Worm (Caenorhabditis elegans): ENCODE results near the gene nhr-78.

The nhr-78 gene

DNA sequence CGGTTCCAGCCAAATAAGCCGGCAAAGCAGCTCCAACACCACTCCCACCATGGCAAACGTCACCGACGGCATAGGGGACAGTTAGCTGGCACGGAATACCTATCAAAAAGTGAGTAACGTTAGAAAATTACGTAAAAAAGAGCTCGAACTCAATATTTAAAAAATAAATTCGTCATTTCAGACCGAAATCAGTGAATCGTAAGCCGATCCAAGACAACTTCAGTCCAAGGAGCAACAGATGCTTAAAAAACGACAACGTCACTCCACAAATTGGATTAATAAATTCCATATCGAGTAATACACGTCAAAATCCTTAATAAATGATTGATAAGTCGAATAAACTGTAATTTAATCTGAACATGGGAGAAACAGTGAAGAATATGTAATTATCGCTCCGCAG is 28.6 kb upstream of the nhr-78 start:
- TF ChIP-seq B0310.2 (tag; optimal IDR thresholded peaks at IDR 0.05) (no peak), flt-1 (GFP tag; IDR thresholded peaks at IDR 0.05) (no peak), pes-1 (GFP tag; IDR thresholded peaks at IDR 0.05) (no peak), F13C5.2 (tag; optimal IDR thresholded peaks at IDR 0.05) (no peak), ceh-36 (tag; optimal IDR thresholded peaks at IDR 0.05) (no peak), tra-4 (tag; optimal IDR thresholded peaks at IDR 0.05) (no peak), hmg-4 (GFP tag; optimal IDR thresholded peaks at IDR 0.05) (no peak), tbx-37 (GFP tag; conservative IDR thresholded peaks at IDR 0.05) (no peak), ama-1 (optimal IDR thresholded peaks at IDR 0.05) (no peak), scrt-1 (GFP tag; IDR thresholded peaks at IDR 0.05) (no peak), sea-1 (GFP tag; conservative IDR thresholded peaks at IDR 0.05) (no peak), tbx-11 (GFP tag; IDR thresholded peaks at IDR 0.05) (no peak), aly-1 (tag; optimal IDR thresholded peaks at IDR 0.05) (no peak), hnd-1 (tag; optimal IDR thresholded peaks at IDR 0.05) (no peak), ceh-13 (GFP tag; optimal IDR thresholded peaks at IDR 0.05) (no peak), ets-7 (tag; optimal IDR thresholded peaks at IDR 0.05) (no peak), hmbx-1 (tag; optimal IDR thresholded peaks at IDR 0.05) (no peak)

ce11 chrIV:4301202-4301601 is 23.5 kb upstream of the nhr-78 start, which contains the start of gene lgc-22:
Gene lgc-22 (plus strand): TSS chrIV:4301306.
- no peak for TF ChIP-seq hnd-1 (tag; optimal IDR thresholded peaks at IDR 0.05)
- no peak for TF ChIP-seq B0310.2 (tag; optimal IDR thresholded peaks at IDR 0.05)
- TF ChIP-seq sea-1 (GFP tag; conservative IDR thresholded peaks at IDR 0.05) = no peak
- no peak for TF ChIP-seq ama-1 (optimal IDR thresholded peaks at IDR 0.05)
- TF ChIP-seq scrt-1 (GFP tag; IDR thresholded peaks at IDR 0.05) = no peak
- no peak for TF ChIP-seq pes-1 (GFP tag; IDR thresholded peaks at IDR 0.05)
- no peak for TF ChIP-seq tbx-11 (GFP tag; IDR thresholded peaks at IDR 0.05)
- no peak for TF ChIP-seq ceh-36 (tag; optimal IDR thresholded peaks at IDR 0.05)
- TF ChIP-seq aly-1 (tag; optimal IDR thresholded peaks at IDR 0.05) = no peak
- no peak for TF ChIP-seq tra-4 (tag; optimal IDR thresholded peaks at IDR 0.05)
- no peak for TF ChIP-seq flt-1 (GFP tag; IDR thresholded peaks at IDR 0.05)
- no peak for TF ChIP-seq ets-7 (tag; optimal IDR thresholded peaks at IDR 0.05)
- no peak for TF ChIP-seq tbx-37 (GFP tag; conservative IDR thresholded peaks at IDR 0.05)
- no peak for TF ChIP-seq F13C5.2 (tag; optimal IDR thresholded peaks at IDR 0.05)
- no peak for TF ChIP-seq hmg-4 (GFP tag; optimal IDR thresholded peaks at IDR 0.05)
- TF ChIP-seq ceh-13 (GFP tag; optimal IDR thresholded peaks at IDR 0.05) = no peak
- TF ChIP-seq hmbx-1 (tag; optimal IDR thresholded peaks at IDR 0.05) = no peak

ce11 chrIV:4299994-4300393 is 22.3 kb upstream of the nhr-78 start:
- TF ChIP-seq ama-1 (optimal IDR thresholded peaks at IDR 0.05) (no peak), ets-7 (tag; optimal IDR thresholded peaks at IDR 0.05) (no peak), tra-4 (tag; optimal IDR thresholded peaks at IDR 0.05) (no peak), tbx-37 (GFP tag; conservative IDR thresholded peaks at IDR 0.05) (no peak)

DNA sequence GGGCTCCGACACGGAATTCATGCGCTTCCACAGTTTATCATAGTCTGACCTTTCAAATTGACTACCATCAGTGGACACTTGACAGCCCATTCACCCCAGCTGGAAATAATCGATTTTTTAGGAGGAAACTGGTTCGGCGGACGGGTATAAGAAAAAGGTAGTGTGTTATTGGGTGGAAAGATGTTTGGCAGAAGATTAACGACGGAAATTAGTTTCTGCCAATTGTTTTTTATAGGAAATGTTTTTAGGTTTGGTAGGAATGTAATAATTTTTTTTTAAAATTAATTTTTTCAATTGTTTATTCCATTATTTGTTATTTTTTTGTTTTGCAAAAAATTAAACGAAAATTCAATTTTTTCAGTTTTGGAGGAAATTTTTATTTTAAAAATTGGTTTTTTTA is 21.3 kb upstream of the nhr-78 start, which contains the start of gene F15E6.9:
Gene F15E6.9, minus strand, starts transcription at position 101 of the 400 bp plus-strand sequence.
- no peak for TF ChIP-seq ceh-36 (tag; optimal IDR thresholded peaks at IDR 0.05)
- TF ChIP-seq ceh-13 (GFP tag; optimal IDR thresholded peaks at IDR 0.05) = no peak
- no peak for TF ChIP-seq flt-1 (GFP tag; IDR thresholded peaks at IDR 0.05)
- TF ChIP-seq hnd-1 (tag; optimal IDR thresholded peaks at IDR 0.05) = no peak
- TF ChIP-seq tbx-37 (GFP tag; conservative IDR thresholded peaks at IDR 0.05) = no peak
- no peak for TF ChIP-seq ets-7 (tag; optimal IDR thresholded peaks at IDR 0.05)
- no peak for TF ChIP-seq aly-1 (tag; optimal IDR thresholded peaks at IDR 0.05)
- TF ChIP-seq ama-1 (optimal IDR thresholded peaks at IDR 0.05) = no peak
- no peak for TF ChIP-seq tbx-11 (GFP tag; IDR thresholded peaks at IDR 0.05)
- no peak for TF ChIP-seq hmbx-1 (tag; optimal IDR thresholded peaks at IDR 0.05)
- no peak for TF ChIP-seq sea-1 (GFP tag; conservative IDR thresholded peaks at IDR 0.05)
- no peak for TF ChIP-seq scrt-1 (GFP tag; IDR thresholded peaks at IDR 0.05)
- no peak for TF ChIP-seq hmg-4 (GFP tag; optimal IDR thresholded peaks at IDR 0.05)
- TF ChIP-seq tra-4 (tag; optimal IDR thresholded peaks at IDR 0.05) = no peak

DNA sequence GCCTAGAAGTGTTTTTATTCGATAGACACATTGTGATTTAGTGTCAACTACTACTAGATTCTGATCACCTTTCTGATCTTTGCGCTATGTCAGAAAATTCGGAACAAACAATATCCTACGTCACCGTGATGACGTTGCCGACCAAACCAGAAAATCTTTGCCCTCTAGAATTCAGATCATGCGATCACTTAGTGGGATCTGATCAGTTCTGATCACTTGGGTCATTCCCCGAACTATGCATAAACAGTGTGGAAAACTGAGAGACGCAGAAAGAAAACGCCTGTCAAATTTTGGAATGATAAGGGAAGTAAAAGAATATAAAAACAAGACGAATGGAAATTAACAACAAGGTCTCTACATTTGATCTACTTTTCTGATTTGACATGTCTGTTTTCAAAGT is 16.9 kb upstream of the nhr-78 start, which contains the start of gene F15E6.3:
Gene F15E6.3, plus strand, starts transcription at position 344 of the 400 bp plus-strand sequence.
- TF ChIP-seq ceh-36 (tag; optimal IDR thresholded peaks at IDR 0.05) = no peak
- TF ChIP-seq hmbx-1 (tag; optimal IDR thresholded peaks at IDR 0.05) = no peak
- no peak for TF ChIP-seq B0310.2 (tag; optimal IDR thresholded peaks at IDR 0.05)
- no peak for TF ChIP-seq aly-1 (tag; optimal IDR thresholded peaks at IDR 0.05)
- no peak for TF ChIP-seq hmg-4 (GFP tag; optimal IDR thresholded peaks at IDR 0.05)
- no peak for TF ChIP-seq tra-4 (tag; optimal IDR thresholded peaks at IDR 0.05)
- TF ChIP-seq tbx-11 (GFP tag; IDR thresholded peaks at IDR 0.05) = no peak
- TF ChIP-seq F13C5.2 (tag; optimal IDR thresholded peaks at IDR 0.05) = no peak
- no peak for TF ChIP-seq sea-1 (GFP tag; conservative IDR thresholded peaks at IDR 0.05)
- no peak for TF ChIP-seq scrt-1 (GFP tag; IDR thresholded peaks at IDR 0.05)
- TF ChIP-seq tbx-37 (GFP tag; conservative IDR thresholded peaks at IDR 0.05) = no peak
- TF ChIP-seq ets-7 (tag; optimal IDR thresholded peaks at IDR 0.05) = no peak
- TF ChIP-seq hnd-1 (tag; optimal IDR thresholded peaks at IDR 0.05) = no peak
- TF ChIP-seq flt-1 (GFP tag; IDR thresholded peaks at IDR 0.05) = no peak
- TF ChIP-seq ceh-13 (GFP tag; optimal IDR thresholded peaks at IDR 0.05) = no peak
- no peak for TF ChIP-seq pes-1 (GFP tag; IDR thresholded peaks at IDR 0.05)

DNA sequence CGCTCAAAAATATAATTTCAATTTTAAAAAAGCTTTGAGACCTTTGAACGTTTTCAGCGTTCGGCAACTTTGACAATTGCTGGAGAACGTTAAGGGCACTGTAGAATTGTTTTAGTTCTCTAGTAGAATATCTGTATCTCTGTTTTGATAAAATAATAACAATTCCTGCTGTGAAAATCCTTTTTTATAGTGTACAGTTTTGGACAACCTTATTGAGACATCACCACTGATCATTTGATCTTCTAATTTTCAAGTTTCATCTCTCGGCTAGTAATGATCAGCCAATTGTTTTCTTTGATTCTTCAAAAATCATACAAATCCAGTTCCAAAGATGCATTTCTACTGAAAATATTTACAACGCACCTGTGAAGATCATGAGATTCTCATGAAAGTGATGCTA is 14.9 kb upstream of the nhr-78 start, which contains the start of gene F15E6.10:
Gene F15E6.10, plus strand, starts transcription at position 301 of the 400 bp plus-strand sequence.
- TF ChIP-seq tbx-11 (GFP tag; IDR thresholded peaks at IDR 0.05) (no peak), hnd-1 (tag; optimal IDR thresholded peaks at IDR 0.05) (no peak), B0310.2 (tag; optimal IDR thresholded peaks at IDR 0.05) (no peak), ets-7 (tag; optimal IDR thresholded peaks at IDR 0.05) (no peak), hmg-4 (GFP tag; optimal IDR thresholded peaks at IDR 0.05) (no peak), aly-1 (tag; optimal IDR thresholded peaks at IDR 0.05) (no peak), ama-1 (optimal IDR thresholded peaks at IDR 0.05) (no peak), ceh-36 (tag; optimal IDR thresholded peaks at IDR 0.05) (no peak)

DNA sequence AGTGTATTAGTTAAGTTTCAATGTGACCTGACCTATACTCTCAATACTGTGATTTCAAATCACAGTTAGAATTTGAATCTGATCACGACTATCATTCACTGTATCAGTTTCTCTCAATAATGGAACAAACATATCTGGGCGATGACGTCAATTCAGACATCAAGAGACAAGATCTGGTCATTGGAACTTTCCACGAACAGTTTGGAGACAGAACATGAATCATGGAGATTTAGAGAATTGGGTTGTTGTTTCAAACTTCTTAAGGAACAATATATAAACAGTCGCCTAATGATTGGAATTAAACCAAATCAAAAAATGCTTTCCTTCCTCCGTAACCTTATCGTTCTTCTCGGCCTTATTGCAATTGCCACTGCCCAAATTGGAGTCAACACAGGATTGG is 13.5 kb upstream of the nhr-78 start, which contains the start of gene F15E6.4:
Gene F15E6.4, plus strand, starts transcription at position 301 of the 400 bp plus-strand sequence.
- TF ChIP-seq scrt-1 (GFP tag; IDR thresholded peaks at IDR 0.05) (no peak), pes-1 (GFP tag; IDR thresholded peaks at IDR 0.05) (no peak), ama-1 (optimal IDR thresholded peaks at IDR 0.05) (no peak), B0310.2 (tag; optimal IDR thresholded peaks at IDR 0.05) (no peak), tbx-11 (GFP tag; IDR thresholded peaks at IDR 0.05) (no peak), hmg-4 (GFP tag; optimal IDR thresholded peaks at IDR 0.05) (no peak), flt-1 (GFP tag; IDR thresholded peaks at IDR 0.05) (no peak), sea-1 (GFP tag; conservative IDR thresholded peaks at IDR 0.05) (no peak), hnd-1 (tag; optimal IDR thresholded peaks at IDR 0.05) (no peak), F13C5.2 (tag; optimal IDR thresholded peaks at IDR 0.05) (no peak), hmbx-1 (tag; optimal IDR thresholded peaks at IDR 0.05) (no peak)
